Fruit fly (Drosophila melanogaster) whole organism, embryonic: ENCODE results near the gene CG7806.

Source experiments
- Ada2b ChIP-seq: fragments of 200-800 bp; sonication (Bioruptor generic); IDR thresholded peaks from 2 replicates; pipeline ENCODE4 v1.3.6; 2022; ENCODE audit warnings: missing biosample characterization, missing genetic modification characterization
- Atf3 ChIP-seq: fragments of 200-800 bp; sonication (Bioruptor generic); optimal IDR thresholded peaks from 3 replicates; lab custom pipeline; 2016; ENCODE audit warnings: missing biosample characterization, missing genetic modification characterization
- CG10654 ChIP-seq: fragments of 200-800 bp; sonication (Bioruptor generic); optimal IDR thresholded peaks from 2 replicates; lab custom pipeline; 2016; ENCODE audit warnings: missing biosample characterization, missing genetic modification characterization
- CG10959 ChIP-seq: fragments of 200-800 bp; sonication (Bioruptor generic); IDR thresholded peaks from 2 replicates; pipeline ENCODE4 v1.3.6; 2022; ENCODE audit warnings: missing biosample characterization, missing genetic modification characterization
- CG12391 ChIP-seq: fragments of 200-800 bp; sonication (Bioruptor generic); optimal IDR thresholded peaks from 3 replicates; lab custom pipeline; 2018; ENCODE audit warnings: missing biosample characterization, mild to moderate bottlenecking, missing genetic modification characterization, moderate library complexity
- CG13287 ChIP-seq: fragments of 200-800 bp; sonication (Bioruptor generic); IDR thresholded peaks from 2 replicates; pipeline ENCODE4 v1.3.6; 2022; ENCODE audit warnings: missing biosample characterization, missing genetic modification characterization; ENCODE audit not compliant: partially characterized antibody
- CG14965 ChIP-seq: fragments of 200-800 bp; sonication (Bioruptor generic); optimal IDR thresholded peaks from 2 replicates; lab custom pipeline; 2016; ENCODE audit warnings: missing biosample characterization, missing genetic modification characterization, borderline replicate concordance
- CG1603 ChIP-seq: fragments of 200-800 bp; sonication (Bioruptor generic); optimal IDR thresholded peaks from 2 replicates; lab custom pipeline; 2019; ENCODE audit warnings: missing biosample characterization, mild to moderate bottlenecking, missing genetic modification characterization, moderate library complexity
- CG2120 ChIP-seq: fragments of 200-800 bp; sonication (Bioruptor generic); optimal IDR thresholded peaks from 3 replicates; lab custom pipeline; 2016; ENCODE audit warnings: missing biosample characterization, missing genetic modification characterization
- CG2889 ChIP-seq: fragments of 200-800 bp; sonication (Bioruptor generic); IDR thresholded peaks from 3 replicates; pipeline ENCODE4 v1.3.6; 2022; ENCODE audit warnings: missing biosample characterization, missing genetic modification characterization
- CG3281 ChIP-seq: fragments of 200-800 bp; sonication (Bioruptor generic); optimal IDR thresholded peaks from 3 replicates; lab custom pipeline; 2017; ENCODE audit warnings: missing biosample characterization, mild to moderate bottlenecking, missing genetic modification characterization
- CG3995 ChIP-seq: fragments of 200-800 bp; sonication (Bioruptor generic); optimal IDR thresholded peaks from 3 replicates; lab custom pipeline; 2016; ENCODE audit warnings: missing biosample characterization, missing genetic modification characterization
- CG4328 ChIP-seq: fragments of 200-800 bp; sonication (Bioruptor generic); optimal IDR thresholded peaks from 3 replicates; lab custom pipeline; 2017; ENCODE audit warnings: missing biosample characterization, missing genetic modification reagents, missing genetic modification characterization
- CG4360 ChIP-seq: fragments of 200-800 bp; sonication (Bioruptor generic); IDR thresholded peaks from 2 replicates; pipeline ENCODE4 v1.3.6; 2022; ENCODE audit warnings: missing biosample characterization, missing genetic modification characterization
- CG6689 ChIP-seq: fragments of 200-800 bp; sonication (Bioruptor generic); IDR thresholded peaks from 2 replicates; pipeline ENCODE4 v1.3.6; 2022; ENCODE audit warnings: missing biosample characterization, missing genetic modification characterization
- CG9609 ChIP-seq: fragments of 200-800 bp; sonication (Bioruptor generic); optimal IDR thresholded peaks from 3 replicates; lab custom pipeline; 2016; ENCODE audit warnings: missing biosample characterization, missing genetic modification characterization
- D19A ChIP-seq: fragments of 200-800 bp; optimal IDR thresholded peaks from 3 replicates; lab custom pipeline; 2019; ENCODE audit warnings: missing biosample characterization, mild to moderate bottlenecking, missing genetic modification characterization, moderate library complexity
- Dp ChIP-seq: fragments of 200-800 bp; sonication (Bioruptor generic); optimal IDR thresholded peaks from 2 replicates; lab custom pipeline; 2018; ENCODE audit warnings: missing biosample characterization, mild to moderate bottlenecking, missing genetic modification characterization, moderate library complexity
- Drgx ChIP-seq: fragments of 200-800 bp; sonication (Bioruptor generic); IDR thresholded peaks from 2 replicates; pipeline ENCODE4 v1.3.6; 2022; ENCODE audit warnings: missing biosample characterization, missing genetic modification characterization
- H15 ChIP-seq: fragments of 200-800 bp; sonication (Bioruptor generic); IDR thresholded peaks from 3 replicates; pipeline ENCODE4 v1.3.6; 2022; ENCODE audit warnings: missing biosample characterization, missing genetic modification characterization
- Hr78 ChIP-seq, 2 experiments: fragments of 200-800 bp in 1 of 2; fragments of >200 bp in 1 of 2; sonication (Bioruptor generic) in 1 of 2; optimal IDR thresholded peaks; 2 replicates each; lab custom pipeline; 2017 to 2019; ENCODE audit warnings: missing biosample characterization in 2 of 2, missing genetic modification characterization in 2 of 2, mild to moderate bottlenecking in 1 of 2, moderate library complexity in 1 of 2
- Lpt ChIP-seq: fragments of >200 bp; optimal IDR thresholded peaks from 2 replicates; lab custom pipeline; 2018; ENCODE audit warnings: missing biosample characterization, missing genetic modification characterization
- Med ChIP-seq: fragments of 200-800 bp; sonication (Bioruptor generic); peaks from one replicate; lab custom pipeline; 2016; ENCODE audit warnings: missing biosample characterization, missing genetic modification characterization, mild to moderate bottlenecking, inconsistent platforms, moderate library complexity
- NfI ChIP-seq: fragments of 200-800 bp; sonication (Bioruptor generic); optimal IDR thresholded peaks from 3 replicates; lab custom pipeline; 2018; ENCODE audit warnings: missing biosample characterization, mild to moderate bottlenecking, missing genetic modification characterization, moderate library complexity
- TFAM ChIP-seq: fragments of 200-800 bp; sonication (Bioruptor generic); optimal IDR thresholded peaks from 2 replicates; lab custom pipeline; 2017; ENCODE audit warnings: missing biosample characterization, missing genetic modification characterization, inconsistent platforms
- Trl ChIP-seq, 3 experiments: fragments of >200 bp in 2 of 3; fragments of 200-800 bp in 1 of 3; sonication (Bioruptor generic) in 1 of 3; optimal IDR thresholded peaks; 2 replicates in 1 of 3; 3 replicates in 2 of 3; lab custom pipeline; 2016 to 2017; ENCODE audit warnings: missing biosample characterization in 1 of 3, missing genetic modification characterization in 1 of 3
- abd-A ChIP-seq: fragments of 200-800 bp; sonication (Bioruptor generic); optimal IDR thresholded peaks from 3 replicates; lab custom pipeline; 2019; ENCODE audit warnings: missing biosample characterization, mild to moderate bottlenecking, missing genetic modification characterization, moderate library complexity
- ac ChIP-seq: fragments of 200-800 bp; sonication (Bioruptor generic); optimal IDR thresholded peaks from 3 replicates; lab custom pipeline; 2017; ENCODE audit warnings: missing biosample characterization, mild to moderate bottlenecking, missing genetic modification characterization
- al ChIP-seq: fragments of 200-800 bp; sonication (Bioruptor generic); IDR thresholded peaks from 2 replicates; pipeline ENCODE4 v1.3.6; 2022; ENCODE audit warnings: missing biosample characterization, missing genetic modification characterization
- cg ChIP-seq: fragments of 200-800 bp; sonication (Bioruptor generic); optimal IDR thresholded peaks from 3 replicates; lab custom pipeline; 2019; ENCODE audit warnings: missing biosample characterization, mild to moderate bottlenecking, missing genetic modification characterization, moderate library complexity
- crol ChIP-seq: fragments of 200-800 bp; sonication (Bioruptor generic); IDR thresholded peaks from 2 replicates; pipeline ENCODE4 v1.3.6; 2022; ENCODE audit warnings: missing biosample characterization, missing genetic modification characterization
- dm ChIP-seq: fragments of 200-800 bp; sonication (Bioruptor generic); optimal IDR thresholded peaks from 3 replicates; lab custom pipeline; 2016; ENCODE audit warnings: missing biosample characterization, missing genetic modification characterization
- dmrt99B ChIP-seq: fragments of 200-800 bp; sonication (Bioruptor generic); optimal IDR thresholded peaks from 2 replicates; lab custom pipeline; 2018; ENCODE audit warnings: missing biosample characterization, mild to moderate bottlenecking, missing genetic modification characterization, moderate library complexity
- fru ChIP-seq: fragments of >200 bp; optimal IDR thresholded peaks from 2 replicates; lab custom pipeline; 2017
- ftz-f1 ChIP-seq: fragments of 200-800 bp; sonication (Bioruptor generic); optimal IDR thresholded peaks from 2 replicates; lab custom pipeline; 2016; ENCODE audit warnings: missing biosample characterization, missing genetic modification characterization
- jumu ChIP-seq: fragments of 200-800 bp; sonication (Bioruptor generic); optimal IDR thresholded peaks from 3 replicates; lab custom pipeline; 2016; ENCODE audit warnings: missing biosample characterization, missing genetic modification characterization
- klu ChIP-seq: fragments of 200-800 bp; sonication (Bioruptor generic); IDR thresholded peaks from 2 replicates; pipeline ENCODE4 v1.3.6; 2022; ENCODE audit warnings: missing biosample characterization, missing genetic modification characterization
- knrl ChIP-seq: fragments of 200-800 bp; sonication (Bioruptor generic); IDR thresholded peaks from 3 replicates; pipeline ENCODE4 v1.3.6; 2022; ENCODE audit warnings: missing biosample characterization, missing genetic modification characterization; ENCODE audit not compliant: partially characterized antibody
- nmo ChIP-seq: fragments of 200-800 bp; sonication (Bioruptor generic); optimal IDR thresholded peaks from 2 replicates; lab custom pipeline; 2018; ENCODE audit warnings: missing biosample characterization, mild to moderate bottlenecking, missing genetic modification characterization, moderate library complexity
- pnt ChIP-seq: fragments of 200-800 bp; sonication (Bioruptor generic); optimal IDR thresholded peaks from 3 replicates; lab custom pipeline; 2016; ENCODE audit warnings: missing biosample characterization, missing genetic modification characterization
- repo ChIP-seq: fragments of 200-800 bp; sonication (Bioruptor generic); optimal IDR thresholded peaks from 2 replicates; lab custom pipeline; 2016; ENCODE audit warnings: missing biosample characterization, missing genetic modification characterization
- sens-2 ChIP-seq: fragments of 200-800 bp; sonication (Bioruptor generic); IDR thresholded peaks from 2 replicates; pipeline ENCODE4 v1.3.6; 2022; ENCODE audit warnings: missing biosample characterization, missing genetic modification characterization
- sob ChIP-seq: fragments of 200-800 bp; sonication (Bioruptor generic); IDR thresholded peaks from 2 replicates; pipeline ENCODE4 v1.3.6; 2022; ENCODE audit warnings: missing biosample characterization, missing genetic modification characterization
- ssp ChIP-seq: fragments of 200-800 bp; sonication (Bioruptor generic); IDR thresholded peaks from 2 replicates; pipeline ENCODE4 v1.3.6; 2022; ENCODE audit warnings: missing biosample characterization, missing genetic modification characterization
- tll ChIP-seq, 2 experiments: fragments of 200-800 bp in 1 of 2; fragments of >200 bp in 1 of 2; sonication (Bioruptor generic) in 1 of 2; optimal IDR thresholded peaks; 2 replicates each; lab custom pipeline; 2017 to 2019; ENCODE audit warnings: missing biosample characterization in 2 of 2, missing genetic modification characterization in 2 of 2, mild to moderate bottlenecking in 1 of 2, moderate library complexity in 1 of 2
- wdn ChIP-seq: fragments of 200-800 bp; sonication (Bioruptor generic); IDR thresholded peaks from 2 replicates; pipeline ENCODE4 v1.3.6; 2022; ENCODE audit warnings: missing biosample characterization, missing genetic modification characterization
- zen ChIP-seq: fragments of 200-800 bp; sonication (Bioruptor generic); optimal IDR thresholded peaks from 3 replicates; lab custom pipeline; 2018; ENCODE audit warnings: missing biosample characterization, mild to moderate bottlenecking, missing genetic modification characterization, moderate library complexity
- zen2 ChIP-seq: fragments of 200-800 bp; sonication (Bioruptor generic); IDR thresholded peaks from 3 replicates; pipeline ENCODE4 v1.3.6; 2022; ENCODE audit warnings: missing biosample characterization, missing genetic modification characterization; ENCODE audit not compliant: partially characterized antibody
- zf30C ChIP-seq: fragments of 200-800 bp; sonication (Bioruptor generic); optimal IDR thresholded peaks from 3 replicates; lab custom pipeline; 2018; ENCODE audit warnings: missing biosample characterization, mild to moderate bottlenecking, missing genetic modification characterization

The CG7806 gene

dm6 chr2L:8279400-8280065, 31.7 kb upstream of the CG7806 start (continued):
- TF ChIP-seq Ada2b (GFP tag; lab: Robert Waterston, UW): no peak
- no peak for TF ChIP-seq CG2889
- TF ChIP-seq H15 (GFP tag; lab: Robert Waterston, UW): peak; percentile 39; the same call in 1 of the 3 replicates
- no peak for TF ChIP-seq CG2120 (GFP tag; lab: Kevin White, UChicago)
- no peak for TF ChIP-seq ftz-f1 (GFP tag; lab: Kevin White, UChicago)
- peak; percentile 32; the same call in 1 of the 2 replicates for TF ChIP-seq crol (GFP tag; lab: Robert Waterston, UW)
- no peak for TF ChIP-seq CG10654 (GFP tag; lab: Kevin White, UChicago)
- peak; percentile 80 for TF ChIP-seq CG12391 (tag; lab: Kevin White, UChicago)
- peak; percentile 81 for TF ChIP-seq CG10959 (GFP tag; lab: Robert Waterston, UW)
- peak; percentile 45 for TF ChIP-seq ac
- peak; percentile 49 for TF ChIP-seq pnt (GFP tag; lab: Kevin White, UChicago)
- peak; percentile 54 for TF ChIP-seq jumu (GFP tag; lab: Kevin White, UChicago)
- TF ChIP-seq Atf3 (GFP tag; lab: Kevin White, UChicago): peak; percentile 56
- TF ChIP-seq wdn (GFP tag; lab: Robert Waterston, UW): no peak
- TF ChIP-seq CG13287 (GFP tag; lab: Robert Waterston, UW): no peak
- TF ChIP-seq sob (GFP tag; lab: Robert Waterston, UW): peak; percentile 6; the same call in 1 of the 2 replicates
- peak; percentile 69 for TF ChIP-seq zf30C (GFP tag; lab: Kevin White, UChicago)
- TF ChIP-seq nmo (GFP tag; lab: Kevin White, UChicago): peak; percentile 84
- no peak for TF ChIP-seq knrl (GFP tag; lab: Robert Waterston, UW)
- TF ChIP-seq, all 482 proteins: peak for 248

- no peak for TF ChIP-seq dmrt99B
- no peak for TF ChIP-seq fru
- TF ChIP-seq CG3281: no peak
- TF ChIP-seq sens-2 (GFP tag; lab: Robert Waterston, UW): no peak
- TF ChIP-seq Dp: no peak
- no peak for TF ChIP-seq Hr78 (GFP tag; optimal IDR thresholded peaks at IDR 0.05; lab: Kevin White, UChicago)
- no peak for TF ChIP-seq sob (GFP tag; lab: Robert Waterston, UW)
- TF ChIP-seq CG4360 (GFP tag; lab: Robert Waterston, UW): peak; percentile 93
- no peak for TF ChIP-seq ssp (GFP tag; lab: Robert Waterston, UW)
- TF ChIP-seq CG9609 (GFP tag; lab: Kevin White, UChicago): no peak
- no peak for TF ChIP-seq Lpt (GFP tag; lab: Kevin White, UChicago)
- no peak for TF ChIP-seq repo
- TF ChIP-seq tll (GFP tag; optimal IDR thresholded peaks at IDR 0.05; lab: Kevin White, UChicago): no peak
- TF ChIP-seq CG1603 (tag; lab: Kevin White, UChicago): no peak
- TF ChIP-seq Trl (optimal IDR thresholded peaks at IDR 0.05; lab: Kevin White, UChicago): peak; percentile 5 to 6
- TF ChIP-seq Trl (GFP tag; optimal IDR thresholded peaks at IDR 0.05; lab: Kevin White, UChicago): no peak
- no peak for TF ChIP-seq TFAM (GFP tag; lab: Kevin White, UChicago)
- no peak for TF ChIP-seq CG6689 (GFP tag; lab: Robert Waterston, UW)
- no peak for TF ChIP-seq zen (tag; lab: Kevin White, UChicago)
- no peak for TF ChIP-seq dm
- no peak for TF ChIP-seq D19A (tag; lab: Kevin White, UChicago)
- no peak for TF ChIP-seq NfI (GFP tag; lab: Kevin White, UChicago)
- no peak for TF ChIP-seq klu (GFP tag; lab: Robert Waterston, UW)
- 0 out of 2 replicates have a peak, but pooled peaks have one; percentile 5 for TF ChIP-seq Drgx (GFP tag; lab: Robert Waterston, UW)
- TF ChIP-seq cg (GFP tag; lab: Kevin White, UChicago): peak; percentile 59
- TF ChIP-seq CG4328: no peak
- TF ChIP-seq al: no peak
- no peak for TF ChIP-seq CG3995
- TF ChIP-seq abd-A (tag; lab: Kevin White, UChicago): peak; percentile 2
- peak; percentile 28 for TF ChIP-seq Med (GFP tag; lab: Kevin White, UChicago)
- TF ChIP-seq CG10959 (GFP tag; lab: Robert Waterston, UW): no peak
- TF ChIP-seq zen2 (GFP tag; lab: Robert Waterston, UW): no peak
- TF ChIP-seq CG14965 (GFP tag; lab: Kevin White, UChicago): no peak
Measured at dm6 chr2L:8280225-8280624, 31.0 kb upstream of the CG7806 start.
